Worm (Caenorhabditis elegans): ENCODE results near the gene Y48A6C.8.

ce11 chrIII:11087442-11087841, 40.0 kb downstream of the Y48A6C.8 start:
- peak in 1 of 2 experiments; percentile 8 for TF ChIP-seq lsy-2 (tag; optimal IDR thresholded peaks at IDR 0.05)
- TF ChIP-seq gei-8 (GFP tag; optimal IDR thresholded peaks at IDR 0.05) = no peak
- TF ChIP-seq ceh-82 (tag; optimal IDR thresholded peaks at IDR 0.05) = no peak
- TF ChIP-seq fos-1 (tag; optimal IDR thresholded peaks at IDR 0.05) = no peak
- no peak for TF ChIP-seq nhr-76 (tag; optimal IDR thresholded peaks at IDR 0.05)
- TF ChIP-seq pha-4 (GFP tag; IDR thresholded peaks at IDR 0.05) = no peak
- TF ChIP-seq pha-4 (tag; optimal IDR thresholded peaks at IDR 0.05) = no peak
- TF ChIP-seq tag-97 (GFP tag; IDR thresholded peaks at IDR 0.05) = no peak
- peak; percentile 22 for TF ChIP-seq nhr-77 (tag; optimal IDR thresholded peaks at IDR 0.05)
- no peak for TF ChIP-seq nhr-41 (GFP tag; IDR thresholded peaks at IDR 0.05)
- TF ChIP-seq nhr-28 (tag; optimal IDR thresholded peaks at IDR 0.05) = peak; percentile 67
